Fruit fly (Drosophila melanogaster) whole organism, embryonic: Measurements from ENCODE around the gene CG13671.

Experiments used
- CG16815 ChIP-seq: fragments of 200-800 bp; sonication (Bioruptor generic); optimal IDR thresholded peaks from 3 replicates; lab custom pipeline; 2017; ENCODE audit warnings: missing biosample characterization, mild to moderate bottlenecking, missing genetic modification characterization
- CG17802 ChIP-seq: fragments of 200-800 bp; sonication (Bioruptor generic); optimal IDR thresholded peaks from 2 replicates; lab custom pipeline; 2018; ENCODE audit warnings: missing biosample characterization, mild to moderate bottlenecking, missing genetic modification characterization, moderate library complexity
- CG32772 ChIP-seq: fragments of 200-800 bp; sonication (Bioruptor generic); IDR thresholded peaks from 2 replicates; pipeline ENCODE4 v1.3.6; 2022; ENCODE audit warnings: missing biosample characterization, missing genetic modification characterization
- CTCF ChIP-seq: fragments of 200-800 bp; sonication (Bioruptor generic); optimal IDR thresholded peaks from 2 replicates; lab custom pipeline; 2017; ENCODE audit warnings: missing biosample characterization, mild to moderate bottlenecking, missing genetic modification characterization, moderate library complexity
- Xrp1 ChIP-seq: fragments of 200-800 bp; sonication (Bioruptor generic); IDR thresholded peaks from 2 replicates; pipeline ENCODE4 v1.3.6; 2022; ENCODE audit warnings: missing biosample characterization, missing genetic modification characterization
- dpn ChIP-seq, 2 experiments: fragments of 200-800 bp; sonication (Bioruptor generic); optimal IDR thresholded peaks; 3 replicates each; lab custom pipeline; 2016; ENCODE audit warnings: missing biosample characterization in 2 of 2, missing genetic modification characterization in 2 of 2
- insv ChIP-seq, 2 experiments: fragments of 200-800 bp; sonication (Bioruptor generic); optimal IDR thresholded peaks; 3 replicates each; lab custom pipeline; 2016 to 2018; ENCODE audit warnings: missing biosample characterization in 2 of 2, missing genetic modification characterization in 2 of 2
- jing ChIP-seq: fragments of 200-800 bp; sonication (Bioruptor generic); optimal IDR thresholded peaks from 2 replicates; lab custom pipeline; 2018; ENCODE audit warnings: missing biosample characterization, mild to moderate bottlenecking, missing genetic modification characterization
- slbo ChIP-seq: fragments of 200-800 bp; sonication (Bioruptor generic); IDR thresholded peaks from 2 replicates; pipeline ENCODE4 v1.3.6; 2022; ENCODE audit warnings: missing biosample characterization, missing genetic modification characterization

dm6 chr3L:8331414-8331813 is 31.6 kb downstream of the CG13671 start:
- TF ChIP-seq CG32772 (GFP tag; lab: Robert Waterston, UW) (no peak), slbo (GFP tag; lab: Robert Waterston, UW) (no peak), CG16815 (GFP tag; lab: Kevin White, UChicago) (no peak), CTCF (no peak), CG17802 (tag; lab: Kevin White, UChicago) (no peak), jing (GFP tag; lab: Kevin White, UChicago) (no peak), Xrp1 (GFP tag; lab: Robert Waterston, UW) (no peak), dpn (GFP tag; optimal IDR thresholded peaks at IDR 0.05; lab: Kevin White, UChicago) (no peak), insv (GFP tag; optimal IDR thresholded peaks at IDR 0.05; lab: Kevin White, UChicago) (no peak)
